Worm (Caenorhabditis elegans): ENCODE measurements around the gene pfk-1.2.

- TF ChIP-seq nhr-11 (tag; optimal IDR thresholded peaks at IDR 0.05): no peak
- no peak for TF ChIP-seq ama-1 (optimal IDR thresholded peaks at IDR 0.05)
- TF ChIP-seq ztf-4 (tag; optimal IDR thresholded peaks at IDR 0.05): no peak
- no peak for TF ChIP-seq elt-3 (tag; optimal IDR thresholded peaks at IDR 0.05)
Observed at ce11 chrV:9582594-9583322, 51.2 kb downstream of the pfk-1.2 start, which contains the start of gene rtfo-1.
